Worm (Caenorhabditis elegans): ENCODE results near the gene Y50E8A.12.

Y50E8A.12 gene

DNA sequence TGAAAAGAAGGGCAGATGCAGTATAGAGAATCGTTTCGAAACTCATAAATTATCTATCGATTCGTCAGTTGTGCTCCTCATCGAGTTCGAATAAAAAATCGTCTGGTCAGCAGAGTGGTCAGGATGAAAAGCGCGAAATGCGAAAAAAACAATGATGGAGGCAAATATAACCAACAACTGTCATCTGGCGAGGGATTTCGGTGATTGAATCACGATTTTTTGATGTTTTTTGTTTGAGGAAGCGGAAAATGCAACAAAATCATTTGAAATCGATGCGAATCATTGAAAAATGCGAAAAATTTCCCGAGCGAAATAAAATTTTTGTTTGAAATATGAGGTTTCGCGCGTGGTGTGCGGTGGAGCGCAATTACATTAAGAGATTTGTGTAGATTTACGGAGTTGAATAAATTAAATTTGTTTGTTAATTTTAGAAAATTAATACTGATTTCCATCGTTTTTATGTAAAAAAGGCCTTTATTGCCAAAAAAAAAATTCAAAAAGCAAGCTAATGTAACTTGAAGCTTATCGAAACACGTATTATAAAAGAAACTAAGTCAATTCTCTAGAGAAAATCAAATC lies 49.7 kb downstream of the Y50E8A.12 start, which contains the start of gene unc-61 (continued):
- no peak for TF ChIP-seq ceh-8 (GFP tag; optimal IDR thresholded peaks at IDR 0.05)
- TF ChIP-seq nhr-84 (tag; optimal IDR thresholded peaks at IDR 0.05), result no peak
- TF ChIP-seq zip-4 (GFP tag; optimal IDR thresholded peaks at IDR 0.05), result no peak
- TF ChIP-seq ceh-88 (GFP tag; IDR thresholded peaks at IDR 0.05), result no peak
- TF ChIP-seq mep-1 (tag; optimal IDR thresholded peaks at IDR 0.05), result peak; percentile 15
- no peak for TF ChIP-seq nhr-85 (tag)
- no peak for TF ChIP-seq fkh-8 (tag; optimal IDR thresholded peaks at IDR 0.05)
- TF ChIP-seq sup-37 (GFP tag; optimal IDR thresholded peaks at IDR 0.05), result no peak
